3 fruit fly cellular contexts compared by ENCODE assay signal in the genomic region with DNA sequence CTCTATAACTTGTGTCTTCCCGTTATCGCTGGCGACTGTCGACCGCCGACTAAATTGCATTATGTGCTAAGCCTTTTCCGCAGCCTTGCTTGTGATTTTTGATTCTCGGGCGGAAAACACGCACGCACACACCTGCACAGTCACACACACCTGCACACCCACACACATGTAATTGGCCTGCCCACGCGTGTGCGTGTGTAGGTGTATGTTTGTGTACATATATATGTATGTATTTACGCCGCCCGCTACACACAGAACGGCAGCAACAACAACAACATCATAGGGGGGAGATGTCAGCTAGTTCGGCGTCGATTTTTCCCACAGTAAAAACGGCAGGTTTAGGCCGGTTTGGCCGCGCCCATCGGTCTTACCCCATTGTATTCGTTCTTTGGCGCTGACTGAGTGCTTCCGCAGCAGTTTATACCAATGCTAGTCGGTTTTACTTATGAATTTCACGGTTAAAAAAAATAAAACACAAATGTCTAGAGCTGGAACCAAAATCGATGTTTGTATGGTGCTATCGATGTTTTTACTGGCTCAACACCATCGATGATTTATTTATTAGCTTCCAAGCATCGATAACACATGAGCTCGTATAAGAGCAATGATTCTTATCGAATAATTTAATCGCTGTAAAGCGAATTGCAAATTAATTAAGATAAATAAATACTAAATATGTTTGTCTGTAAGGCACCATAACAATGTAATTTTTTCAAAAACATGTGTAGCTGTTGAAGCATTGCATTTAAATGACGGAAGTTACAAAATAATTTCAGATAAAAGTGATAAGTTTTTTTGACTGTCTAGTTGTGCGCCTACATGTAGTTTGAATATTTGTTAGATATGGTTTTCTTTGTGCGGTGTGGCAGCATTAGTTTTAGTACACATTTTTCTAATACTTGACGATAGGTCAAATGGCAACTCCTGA.
TF ChIP-seq lines count a peak whose summit lies in the region.

A gene (minus strand): TSS at position 538 of the 928 bp plus-strand sequence.

TF ChIP-seq in whole organism, adult, 20 proteins besides CTCF, POLR2A, EP300 and RAD21 (continued from another document):
- TF ChIP-seq CG33017 (tag; optimal IDR thresholded peaks at IDR 0.05; lab: Kevin White, UChicago) (no peak), Clk (GFP tag; optimal IDR thresholded peaks at IDR 0.05; lab: Kevin White, UChicago) (no peak)

TF ChIP-seq in whole organism, embryonic, 481 proteins besides CTCF, POLR2A, EP300 and RAD21 (continued from another document and continues in another):
- TF ChIP-seq CG2129 (GFP tag; IDR thresholded peaks at IDR 0.05; lab: Robert Waterston, UW; ENCODE audit: partially characterized antibody), result peak; percentile 81
- TF ChIP-seq unc-4 (GFP tag; IDR thresholded peaks at IDR 0.05; lab: Robert Waterston, UW; ENCODE audit: partially characterized antibody), result peak; percentile 86
- TF ChIP-seq Dbx (GFP tag; IDR thresholded peaks at IDR 0.05; lab: Robert Waterston, UW), result 0 out of 3 replicates have a peak, but pooled peaks have one; percentile 46
- peak; percentile 14 for TF ChIP-seq exex (tag; optimal IDR thresholded peaks at IDR 0.05; lab: Kevin White, UChicago)
- TF ChIP-seq hkb (optimal IDR thresholded peaks at IDR 0.05; lab: Kevin White, UChicago), result no peak
- TF ChIP-seq hkb (GFP tag; IDR thresholded peaks at IDR 0.05; lab: Robert Waterston, UW), result peak; percentile 10; the same call in 1 of the 2 replicates
- TF ChIP-seq onecut (GFP tag; IDR thresholded peaks at IDR 0.05; lab: Robert Waterston, UW), result no peak
- TF ChIP-seq CG2199 (GFP tag; IDR thresholded peaks at IDR 0.05; lab: Robert Waterston, UW), result no peak
- no peak for TF ChIP-seq az2 (GFP tag; optimal IDR thresholded peaks at IDR 0.05; lab: Kevin White, UChicago)
- no peak for TF ChIP-seq grau (tag; optimal IDR thresholded peaks at IDR 0.05; lab: Kevin White, UChicago)
- peak; percentile 95 for TF ChIP-seq bbx (GFP tag; IDR thresholded peaks at IDR 0.05; lab: Robert Waterston, UW; ENCODE audit: partially characterized antibody)
- TF ChIP-seq row (GFP tag; IDR thresholded peaks at IDR 0.05; lab: Robert Waterston, UW), result peak; percentile 47; the same call in 2 of the 3 replicates
- TF ChIP-seq esg (GFP tag; conservative IDR thresholded peaks at IDR 0.05; lab: Robert Waterston, UW), result no peak
- peak; percentile 4 for TF ChIP-seq dmrt11E (tag; optimal IDR thresholded peaks at IDR 0.05; lab: Kevin White, UChicago)
- TF ChIP-seq mld (GFP tag; IDR thresholded peaks at IDR 0.05; lab: Robert Waterston, UW; ENCODE audit: partially characterized antibody), result peak; percentile 87
- peak; percentile 86; the same call in 1 of the 2 replicates for TF ChIP-seq sna (GFP tag; IDR thresholded peaks at IDR 0.05; lab: Robert Waterston, UW; ENCODE audit: partially characterized antibody)
- no peak for TF ChIP-seq CG12744 (GFP tag; optimal IDR thresholded peaks at IDR 0.05; lab: Kevin White, UChicago)
- TF ChIP-seq gt (GFP tag; IDR thresholded peaks at IDR 0.05; lab: Robert Waterston, UW), result no peak
- TF ChIP-seq fru (optimal IDR thresholded peaks at IDR 0.05; lab: Kevin White, UChicago), result no peak
- TF ChIP-seq ato (GFP tag; IDR thresholded peaks at IDR 0.05; lab: Robert Waterston, UW; ENCODE audit: partially characterized antibody), result peak; percentile 95
- TF ChIP-seq Stat92E (GFP tag; optimal IDR thresholded peaks at IDR 0.05; lab: Kevin White, UChicago), result peak in 1 of 3 experiments; percentile 33
- no peak for TF ChIP-seq Meics (GFP tag; optimal IDR thresholded peaks at IDR 0.05; lab: Kevin White, UChicago)
- no peak for TF ChIP-seq Taf1 (GFP tag; IDR thresholded peaks at IDR 0.05; lab: Robert Waterston, UW)
- TF ChIP-seq abd-A (tag; optimal IDR thresholded peaks at IDR 0.05; lab: Kevin White, UChicago), result peak; percentile 1
- TF ChIP-seq CG14441 (GFP tag; IDR thresholded peaks at IDR 0.05; lab: Robert Waterston, UW), result no peak
- peak; percentile 93 for TF ChIP-seq Scr (GFP tag; IDR thresholded peaks at IDR 0.05; lab: Robert Waterston, UW; ENCODE audit: partially characterized antibody)
- TF ChIP-seq wor (GFP tag; IDR thresholded peaks at IDR 0.05; lab: Robert Waterston, UW), result no peak
- peak; percentile 66 for TF ChIP-seq sens (GFP tag; lab: Kevin White, UChicago)
- TF ChIP-seq CG13123 (GFP tag; optimal IDR thresholded peaks at IDR 0.05; lab: Kevin White, UChicago), result no peak
- peak; percentile 99 for TF ChIP-seq CG4360 (GFP tag; IDR thresholded peaks at IDR 0.05; lab: Robert Waterston, UW)
- TF ChIP-seq en (GFP tag; optimal IDR thresholded peaks at IDR 0.05; lab: Kevin White, UChicago), result peak; percentile 11
- peak; percentile 65 for TF ChIP-seq YL-1 (GFP tag; optimal IDR thresholded peaks at IDR 0.05; lab: Kevin White, UChicago)
- peak; percentile 18 for TF ChIP-seq CG12391 (tag; optimal IDR thresholded peaks at IDR 0.05; lab: Kevin White, UChicago)
- TF ChIP-seq D (optimal IDR thresholded peaks at IDR 0.05; lab: Kevin White, UChicago), result peak; percentile 9
- no peak for TF ChIP-seq D (GFP tag; optimal IDR thresholded peaks at IDR 0.05; lab: Kevin White, UChicago)
- TF ChIP-seq pzg (GFP tag; optimal IDR thresholded peaks at IDR 0.05; lab: Kevin White, UChicago), result peak; percentile 53
- peak in 1 of 2 experiments; percentile 70 for TF ChIP-seq tll (GFP tag; optimal IDR thresholded peaks at IDR 0.05; lab: Kevin White, UChicago)
- TF ChIP-seq CkIIα-i1 (GFP tag; IDR thresholded peaks at IDR 0.05; lab: Robert Waterston, UW), result 0 out of 2 replicates have a peak, but pooled peaks have one; percentile 19
- TF ChIP-seq sr (GFP tag; IDR thresholded peaks at IDR 0.05; lab: Robert Waterston, UW), result peak; percentile 98
- peak; percentile 97 for TF ChIP-seq nerfin-2 (GFP tag; IDR thresholded peaks at IDR 0.05; lab: Robert Waterston, UW; ENCODE audit: partially characterized antibody)
- TF ChIP-seq chinmo (GFP tag; IDR thresholded peaks at IDR 0.05; lab: Robert Waterston, UW; ENCODE audit: partially characterized antibody), result peak; percentile 92; the same call in 3 of the 4 replicates
- TF ChIP-seq CG31365 (tag; optimal IDR thresholded peaks at IDR 0.05; lab: Kevin White, UChicago), result no peak
- TF ChIP-seq CG8765 (GFP tag; IDR thresholded peaks at IDR 0.05; lab: Robert Waterston, UW), result 0 out of 2 replicates have a peak, but pooled peaks have one; percentile 25
- TF ChIP-seq ftz-f1 (GFP tag; optimal IDR thresholded peaks at IDR 0.05; lab: Kevin White, UChicago), result peak; percentile 10
- TF ChIP-seq pros (GFP tag; optimal IDR thresholded peaks at IDR 0.05; lab: Kevin White, UChicago), result peak; percentile 7
- peak; percentile 95 for TF ChIP-seq amos (GFP tag; IDR thresholded peaks at IDR 0.05; lab: Robert Waterston, UW; ENCODE audit: partially characterized antibody)
- TF ChIP-seq ab (GFP tag; optimal IDR thresholded peaks at IDR 0.05; lab: Kevin White, UChicago), result no peak
- 0 out of 3 replicates have a peak, but pooled peaks have one; percentile 20 for TF ChIP-seq otp (GFP tag; IDR thresholded peaks at IDR 0.05; lab: Robert Waterston, UW)
- no peak for TF ChIP-seq psq (GFP tag; optimal IDR thresholded peaks at IDR 0.05; lab: Kevin White, UChicago)
- peak; percentile 78 for TF ChIP-seq CG12659 (GFP tag; optimal IDR thresholded peaks at IDR 0.05; lab: Kevin White, UChicago)
- no peak for TF ChIP-seq CG10565 (GFP tag; optimal IDR thresholded peaks at IDR 0.05; lab: Kevin White, UChicago)
- TF ChIP-seq mirr (GFP tag; optimal IDR thresholded peaks at IDR 0.05; lab: Kevin White, UChicago), result peak; percentile 59
- TF ChIP-seq CG1603 (tag; optimal IDR thresholded peaks at IDR 0.05; lab: Kevin White, UChicago), result peak; percentile 8
- TF ChIP-seq Ptx1 (GFP tag; IDR thresholded peaks at IDR 0.05; lab: Robert Waterston, UW), result 0 out of 2 replicates have a peak, but pooled peaks have one; percentile 9
- TF ChIP-seq nmo (GFP tag; optimal IDR thresholded peaks at IDR 0.05; lab: Kevin White, UChicago), result peak; percentile 24

TF ChIP-seq in whole organism, wandering third instar larva, 38 proteins besides CTCF, POLR2A, EP300 and RAD21 (continued from another document):
- TF ChIP-seq fru (GFP tag; optimal IDR thresholded peaks at IDR 0.05; lab: Kevin White, UChicago), result peak; percentile 14
- TF ChIP-seq ey (GFP tag; optimal IDR thresholded peaks at IDR 0.05; lab: Kevin White, UChicago), result no peak
- no peak for TF ChIP-seq CrebA (GFP tag; optimal IDR thresholded peaks at IDR 0.05; lab: Kevin White, UChicago; ENCODE audit: borderline replicate concordance)
- TF ChIP-seq Abd-B (GFP tag; optimal IDR thresholded peaks at IDR 0.05; lab: Kevin White, UChicago), result no peak
- TF ChIP-seq HLH106 (tag; optimal IDR thresholded peaks at IDR 0.05; lab: Kevin White, UChicago), result no peak
- no peak for TF ChIP-seq Hr78 (GFP tag; optimal IDR thresholded peaks at IDR 0.05; lab: Kevin White, UChicago)
- TF ChIP-seq usp (GFP tag; optimal IDR thresholded peaks at IDR 0.05; lab: Kevin White, UChicago), result no peak
- TF ChIP-seq Hr83 (GFP tag; optimal IDR thresholded peaks at IDR 0.05; lab: Kevin White, UChicago; ENCODE audit: poor library complexity, severe bottlenecking), result peak; percentile 48
